Worm (Caenorhabditis elegans) whole organism, dauer: ENCODE results near the gene twk-7.

Source experiments
- unc-62 ChIP-seq: sonication (generic microtip); optimal IDR thresholded peaks from 2 replicates; lab custom pipeline; 2017; ENCODE audit warnings: missing biosample characterization, missing genetic modification reagents, missing genetic modification characterization

twk-7 gene

ce11 chrIII:8594088-8594487, 49.5 kb downstream of the twk-7 start:
- no peak for TF ChIP-seq unc-62 (GFP tag; lab: Kevin White, UChicago)

- no peak for TF ChIP-seq unc-62 (GFP tag; lab: Kevin White, UChicago)
Observed at ce11 chrIII:8593620-8594019, 49.9 kb downstream of the twk-7 start, which contains the start of gene C06E1.7. TSS of gene C06E1.7 (minus strand) at chrIII:8593720.

DNA sequence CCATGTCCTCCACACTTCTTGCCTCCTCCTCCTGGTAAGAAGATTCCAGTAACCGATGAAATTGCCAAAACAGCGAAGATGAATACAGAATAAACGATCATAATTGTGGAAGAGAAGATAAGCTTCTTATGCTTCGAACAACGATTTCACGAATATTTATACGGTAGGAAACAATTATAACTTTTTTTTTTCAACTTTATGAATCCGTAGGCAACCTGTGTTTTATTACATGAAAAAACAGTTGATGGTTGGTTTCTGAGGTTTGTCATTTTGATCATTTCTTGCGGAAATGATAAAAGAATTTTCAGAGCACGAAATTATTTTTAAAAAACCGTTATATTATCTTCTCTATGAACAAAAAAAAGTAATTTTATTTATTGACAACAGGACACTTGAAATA, 52.7 kb downstream of the twk-7 start, which contains the start of gene fipr-16:
fipr-16 (minus strand) TSS at position 101 of the 400 bp plus-strand sequence.
- TF ChIP-seq unc-62 (GFP tag; lab: Kevin White, UChicago) = no peak

DNA sequence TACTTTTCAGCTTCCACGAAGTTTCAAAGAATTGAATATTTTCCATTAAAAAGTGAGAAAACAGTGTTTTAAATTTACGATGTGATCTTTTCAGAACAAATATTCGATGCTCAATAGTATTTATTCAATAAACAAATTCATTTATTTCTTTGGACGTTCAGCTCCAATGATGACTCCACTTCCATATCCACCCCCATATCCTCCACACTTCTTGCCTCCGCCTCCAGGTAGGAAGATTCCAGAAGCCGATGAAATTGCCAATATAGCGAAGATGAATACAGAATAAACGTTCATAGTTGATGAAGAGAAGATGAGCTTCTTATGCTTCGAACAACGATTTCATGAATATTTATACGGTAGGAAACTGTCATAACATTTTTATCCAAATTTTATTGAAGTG, 54.3 kb downstream of the twk-7 start, which contains the start of gene fip-3:
fip-3 (minus strand) TSS at position 294 of the 400 bp plus-strand sequence.
- TF ChIP-seq unc-62 (GFP tag; lab: Kevin White, UChicago) = no peak

ce11 chrIII:8588592-8589153, 54.9 kb downstream of the twk-7 start, which contains the start of gene glr-1:
TSS of gene glr-1 (minus strand) at chrIII:8588642.
- no peak for TF ChIP-seq unc-62 (GFP tag; lab: Kevin White, UChicago)
